Worm (Caenorhabditis elegans) whole organism, L4 larva: ENCODE data around the gene R07E3.4.

ENCODE experiments used
- ceh-82 ChIP-seq: sonication (generic microtip); optimal IDR thresholded peaks from 2 replicates; lab custom pipeline; 2017; ENCODE audit warnings: missing biosample characterization, missing genetic modification characterization
- daf-8 ChIP-seq: fragments of 200-800 bp; sonication (Bioruptor generic); IDR thresholded peaks from 2 replicates; pipeline ENCODE4 v1.3.6; 2022; ENCODE audit warnings: missing genetic modification characterization, missing compliant biosample characterization
- unc-39 ChIP-seq: sonication (generic microtip); optimal IDR thresholded peaks from 2 replicates; lab custom pipeline; 2017; ENCODE audit warnings: missing biosample characterization, missing genetic modification characterization

DNA sequence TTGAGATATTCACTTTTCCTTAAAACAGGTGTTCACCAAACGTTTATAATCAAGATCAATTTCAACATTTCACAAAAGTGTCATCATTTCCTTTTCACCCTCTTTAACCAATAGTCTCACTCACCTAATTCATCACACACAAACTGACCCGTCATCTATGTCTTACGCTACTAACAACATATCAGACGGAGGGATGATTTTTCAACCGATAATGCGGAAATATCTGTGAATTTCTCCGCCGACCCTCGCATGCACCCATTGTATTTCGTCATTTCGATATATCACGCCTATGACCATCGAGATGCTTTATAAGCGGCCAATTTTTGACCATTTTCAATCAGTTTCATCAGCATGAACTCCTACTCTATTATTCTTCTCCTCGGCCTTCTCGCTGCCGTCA is 29.0 kb downstream of the R07E3.4 start, which contains the start of gene fipr-21:
- TF ChIP-seq daf-8 (GFP tag; lab: Robert Waterston, UW) (no peak), unc-39 (no peak), ceh-82 (tag; lab: Kevin White, UChicago) (no peak)
